Worm (Caenorhabditis elegans) whole organism, early embryonic: ENCODE data around the gene nhr-118.

Source experiments
- B0310.2 ChIP-seq: sonication (generic microtip); optimal IDR thresholded peaks from 2 replicates; lab custom pipeline; 2016; ENCODE audit warnings: mild to moderate bottlenecking, missing genetic modification characterization, missing compliant biosample characterization
- F13C5.2 ChIP-seq: sonication (generic microtip); optimal IDR thresholded peaks from 2 replicates; lab custom pipeline; 2017; ENCODE audit warnings: mild to moderate bottlenecking, missing genetic modification characterization, inconsistent platforms, missing compliant biosample characterization
- aly-1 ChIP-seq: sonication (generic microtip); optimal IDR thresholded peaks from 2 replicates; lab custom pipeline; 2016; ENCODE audit warnings: missing genetic modification characterization, missing compliant biosample characterization
- ama-1 ChIP-seq: fragments of 150-350 bp; optimal IDR thresholded peaks from 2 replicates; lab custom pipeline; 2014
- ceh-13 ChIP-seq: fragments of 200-800 bp; sonication (Bioruptor generic); optimal IDR thresholded peaks from 2 replicates; lab custom pipeline; 2018; ENCODE audit warnings: mild to moderate bottlenecking, missing genetic modification characterization, missing compliant biosample characterization
- ceh-36 ChIP-seq: sonication (generic microtip); optimal IDR thresholded peaks from 2 replicates; lab custom pipeline; 2016; ENCODE audit warnings: missing genetic modification characterization, inconsistent platforms, missing compliant biosample characterization
- ets-7 ChIP-seq: sonication (generic microtip); optimal IDR thresholded peaks from 2 replicates; lab custom pipeline; 2016; ENCODE audit warnings: missing genotype, missing genetic modification characterization, missing compliant biosample characterization
- flt-1 ChIP-seq: fragments of 200-800 bp; sonication (Bioruptor generic); IDR thresholded peaks from 2 replicates; pipeline ENCODE4 v1.3.6; 2022; ENCODE audit warnings: missing genetic modification characterization, missing compliant biosample characterization
- hmbx-1 ChIP-seq: sonication (generic microtip); optimal IDR thresholded peaks from 2 replicates; lab custom pipeline; 2016; ENCODE audit warnings: mild to moderate bottlenecking, missing genetic modification characterization, missing compliant biosample characterization
- hmg-4 ChIP-seq: fragments of 200-800 bp; sonication (Bioruptor generic); optimal IDR thresholded peaks from 2 replicates; lab custom pipeline; 2018; ENCODE audit warnings: mild to moderate bottlenecking, missing genetic modification characterization, missing compliant biosample characterization
- hnd-1 ChIP-seq: sonication (generic microtip); optimal IDR thresholded peaks from 2 replicates; lab custom pipeline; 2016; ENCODE audit warnings: missing genetic modification characterization, missing compliant biosample characterization
- pes-1 ChIP-seq: fragments of 200-800 bp; sonication (Bioruptor generic); IDR thresholded peaks from 2 replicates; pipeline ENCODE4 v1.3.6; 2022; ENCODE audit warnings: missing genetic modification reagents, missing genetic modification characterization, missing compliant biosample characterization
- scrt-1 ChIP-seq: fragments of 200-800 bp; sonication (Bioruptor generic); IDR thresholded peaks from 2 replicates; pipeline ENCODE4 v1.3.6; 2022; ENCODE audit warnings: missing genetic modification characterization, missing compliant biosample characterization
- sea-1 ChIP-seq: fragments of 200-800 bp; sonication (Bioruptor generic); conservative IDR thresholded peaks from 2 replicates; pipeline ENCODE4 v1.3.6; 2022; ENCODE audit warnings: missing genetic modification characterization, missing compliant biosample characterization
- tbx-11 ChIP-seq: fragments of 200-800 bp; sonication (Bioruptor generic); IDR thresholded peaks from 2 replicates; pipeline ENCODE4 v1.3.6; 2022; ENCODE audit warnings: missing genetic modification characterization, missing compliant biosample characterization
- tbx-37 ChIP-seq: fragments of 200-800 bp; sonication (Bioruptor generic); conservative IDR thresholded peaks from 2 replicates; pipeline ENCODE4 v1.3.6; 2022; ENCODE audit warnings: missing genetic modification reagents, missing genetic modification characterization, missing compliant biosample characterization
- tra-4 ChIP-seq: sonication (generic microtip); optimal IDR thresholded peaks from 2 replicates; lab custom pipeline; 2017; ENCODE audit warnings: missing genetic modification characterization, missing compliant biosample characterization

Gene nhr-118

ce11 chrV:4398884-4399283 is 8.7 kb upstream of the nhr-118 start:
- TF ChIP-seq sea-1 (GFP tag; lab: Robert Waterston, UW) = no peak
- TF ChIP-seq F13C5.2 (tag; lab: Kevin White, UChicago) = no peak
- no peak for TF ChIP-seq B0310.2 (tag; lab: Kevin White, UChicago)

DNA sequence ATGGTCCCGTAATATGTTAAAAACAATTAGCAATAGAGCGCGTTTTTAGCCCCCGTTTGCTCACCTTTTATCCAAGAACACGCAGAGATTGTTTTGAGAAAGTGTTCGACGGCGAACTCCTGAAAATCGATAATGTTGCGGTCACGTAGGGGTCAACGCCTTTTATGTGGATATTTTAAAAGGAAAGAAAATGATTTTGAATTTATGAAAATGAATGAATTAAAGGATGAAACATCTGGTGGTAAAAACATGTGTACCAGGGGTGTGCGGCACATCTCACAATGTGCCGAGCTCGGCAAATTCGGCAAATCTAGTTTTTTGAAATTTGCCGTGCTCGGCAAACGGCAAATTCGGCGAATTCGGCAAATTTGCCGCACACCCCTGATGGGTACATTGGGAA is 7.5 kb upstream of the nhr-118 start, which contains the start of gene F13A2.4:
F13A2.4 (minus strand) TSS at position 101 of the 400 bp plus-strand sequence.
- TF ChIP-seq hmg-4 (GFP tag; lab: Kevin White, UChicago) (no peak), ets-7 (tag; lab: Kevin White, UChicago) (no peak), hnd-1 (tag; lab: Kevin White, UChicago) (no peak), scrt-1 (no peak), pes-1 (GFP tag; lab: Robert Waterston, UW) (no peak), hmbx-1 (tag; lab: Kevin White, UChicago) (no peak), ama-1 (lab: Kevin White, UChicago) (no peak), ceh-13 (GFP tag; lab: Kevin White, UChicago) (no peak), aly-1 (tag; lab: Kevin White, UChicago) (no peak), flt-1 (GFP tag; lab: Robert Waterston, UW) (no peak)

DNA sequence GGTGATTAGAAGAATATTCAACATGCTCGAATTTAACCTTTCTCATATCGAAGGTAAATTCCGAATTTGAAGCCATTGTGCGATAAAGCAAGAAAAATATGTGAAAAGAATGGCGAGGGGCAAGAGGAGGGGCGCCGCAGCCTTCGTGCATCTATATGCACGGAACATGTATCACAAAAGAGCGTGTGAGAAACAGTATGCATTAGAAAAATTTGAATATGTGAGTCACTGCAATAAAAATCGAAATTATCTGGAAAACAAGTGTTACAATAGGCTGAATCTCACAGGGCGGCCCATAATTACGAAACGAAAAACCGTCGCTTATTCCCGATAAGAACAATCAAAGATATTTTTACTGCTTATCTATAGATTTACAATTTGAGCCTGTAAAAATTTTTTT is 5.8 kb upstream of the nhr-118 start, which contains the start of gene F13A2.5:
F13A2.5 (minus strand) TSS at position 101 of the 400 bp plus-strand sequence.
- TF ChIP-seq hmg-4 (GFP tag; lab: Kevin White, UChicago) = no peak
- TF ChIP-seq ama-1 (lab: Kevin White, UChicago) = no peak
- TF ChIP-seq ceh-36 (tag; lab: Kevin White, UChicago) = no peak

ce11 chrV:4410643-4411042 is 3.0 kb downstream of the nhr-118 start, which contains the start of gene Y47D7A.3:
TSS of gene Y47D7A.3 (plus strand) at chrV:4410943.
- TF ChIP-seq tbx-11 (GFP tag; lab: Robert Waterston, UW) (no peak), B0310.2 (tag; lab: Kevin White, UChicago) (no peak), ets-7 (tag; lab: Kevin White, UChicago) (no peak), ceh-36 (tag; lab: Kevin White, UChicago) (no peak), tra-4 (no peak), flt-1 (GFP tag; lab: Robert Waterston, UW) (no peak), hmbx-1 (tag; lab: Kevin White, UChicago) (no peak), F13C5.2 (tag; lab: Kevin White, UChicago) (no peak), hnd-1 (tag; lab: Kevin White, UChicago) (no peak), scrt-1 (no peak), aly-1 (tag; lab: Kevin White, UChicago) (no peak), hmg-4 (GFP tag; lab: Kevin White, UChicago) (no peak), sea-1 (GFP tag; lab: Robert Waterston, UW) (no peak)

ce11 chrV:4411714-4412113 is 4.1 kb downstream of the nhr-118 start, which contains the start of gene Y47D7A.17:
TSS of gene Y47D7A.17 (minus strand) at chrV:4411814.
- TF ChIP-seq tra-4 (no peak), pes-1 (GFP tag; lab: Robert Waterston, UW) (no peak), ets-7 (tag; lab: Kevin White, UChicago) (no peak), tbx-11 (GFP tag; lab: Robert Waterston, UW) (no peak), tbx-37 (GFP tag; lab: Robert Waterston, UW) (no peak), F13C5.2 (tag; lab: Kevin White, UChicago) (no peak), scrt-1 (no peak), ama-1 (lab: Kevin White, UChicago) (no peak), hnd-1 (tag; lab: Kevin White, UChicago) (no peak), ceh-13 (GFP tag; lab: Kevin White, UChicago) (no peak), ceh-36 (tag; lab: Kevin White, UChicago) (no peak), flt-1 (GFP tag; lab: Robert Waterston, UW) (no peak), hmg-4 (GFP tag; lab: Kevin White, UChicago) (no peak)

ce11 chrV:4414613-4415071 is 7.0 kb downstream of the nhr-118 start, which contains the start of gene grl-5:
TSS of gene grl-5 (minus strand) at chrV:4414663.
- TF ChIP-seq ceh-13 (GFP tag; lab: Kevin White, UChicago) (no peak), hnd-1 (tag; lab: Kevin White, UChicago) (no peak), tra-4 (no peak), sea-1 (GFP tag; lab: Robert Waterston, UW) (no peak), ets-7 (tag; lab: Kevin White, UChicago) (no peak), hmbx-1 (tag; lab: Kevin White, UChicago) (no peak), ama-1 (lab: Kevin White, UChicago) (no peak), scrt-1 (no peak)

ce11 chrV:4416710-4417109 is 9.1 kb downstream of the nhr-118 start, which contains the start of gene Y47D7A.18:
TSS of gene Y47D7A.18 (minus strand) at chrV:4416810.
- no peak for TF ChIP-seq ceh-36 (tag; lab: Kevin White, UChicago)
- TF ChIP-seq pes-1 (GFP tag; lab: Robert Waterston, UW) = no peak
- no peak for TF ChIP-seq aly-1 (tag; lab: Kevin White, UChicago)
- TF ChIP-seq flt-1 (GFP tag; lab: Robert Waterston, UW) = no peak
- no peak for TF ChIP-seq tbx-11 (GFP tag; lab: Robert Waterston, UW)

DNA sequence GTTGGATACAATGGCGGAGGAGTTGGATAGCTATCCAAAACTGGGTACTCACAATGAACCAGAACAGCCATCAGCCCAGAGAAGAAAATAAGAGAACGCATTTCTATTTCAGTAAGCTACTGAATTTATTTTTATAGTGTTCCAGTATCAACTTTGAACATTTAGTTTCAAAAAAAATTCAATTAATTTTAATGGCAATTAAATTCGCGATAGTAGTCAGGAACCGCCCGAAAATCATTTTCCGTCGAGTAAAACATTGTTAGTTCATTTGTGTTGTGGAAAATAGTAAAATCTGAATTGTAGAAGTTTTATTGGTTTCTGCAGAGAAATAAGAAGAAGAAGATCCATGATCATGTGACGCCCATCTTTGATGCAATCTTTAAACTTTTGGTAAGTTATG is 10.5 kb downstream of the nhr-118 start, which contains the start of gene Y47D7A.6:
Y47D7A.6 (minus strand) TSS at position 101 of the 400 bp plus-strand sequence.
- TF ChIP-seq flt-1 (GFP tag; lab: Robert Waterston, UW) (no peak), hmg-4 (GFP tag; lab: Kevin White, UChicago) (no peak), ama-1 (lab: Kevin White, UChicago) (no peak), hmbx-1 (tag; lab: Kevin White, UChicago) (no peak), tbx-37 (GFP tag; lab: Robert Waterston, UW) (no peak), ceh-13 (GFP tag; lab: Kevin White, UChicago) (no peak), aly-1 (tag; lab: Kevin White, UChicago) (no peak), hnd-1 (tag; lab: Kevin White, UChicago) (no peak), ets-7 (tag; lab: Kevin White, UChicago) (no peak), sea-1 (GFP tag; lab: Robert Waterston, UW) (no peak), tra-4 (no peak), pes-1 (GFP tag; lab: Robert Waterston, UW) (no peak), B0310.2 (tag; lab: Kevin White, UChicago) (no peak), scrt-1 (no peak), F13C5.2 (tag; lab: Kevin White, UChicago) (no peak), tbx-11 (GFP tag; lab: Robert Waterston, UW) (no peak)
